Fruit fly (Drosophila melanogaster) whole organism, embryonic: ENCODE measurements around the gene CG11560.
A peak's percentile ranks its signal among the peaks of the same experiment; 100 is the strongest.

Experiments used
- C15 ChIP-seq: fragments of 200-800 bp; sonication (Bioruptor generic); IDR thresholded peaks from 3 replicates; pipeline ENCODE4 v1.3.6; 2022; ENCODE audit warnings: missing biosample characterization, missing genetic modification characterization
- CG11247 ChIP-seq: fragments of 200-800 bp; sonication (Bioruptor generic); IDR thresholded peaks from 2 replicates; pipeline ENCODE4 v1.3.6; 2022; ENCODE audit warnings: missing biosample characterization, missing genetic modification characterization
- CG11398 ChIP-seq: fragments of 200-800 bp; sonication (Bioruptor generic); optimal IDR thresholded peaks from 2 replicates; lab custom pipeline; 2016; ENCODE audit warnings: missing biosample characterization, missing genetic modification characterization
- CG13296 ChIP-seq: fragments of 200-800 bp; sonication (Bioruptor generic); optimal IDR thresholded peaks from 3 replicates; lab custom pipeline; 2018; ENCODE audit warnings: missing biosample characterization, mild to moderate bottlenecking, missing genetic modification characterization
- CG13894 ChIP-seq: fragments of 200-800 bp; sonication (Bioruptor generic); optimal IDR thresholded peaks from 3 replicates; lab custom pipeline; 2018; ENCODE audit warnings: missing biosample characterization, mild to moderate bottlenecking, missing genetic modification characterization, moderate library complexity
- CG14441 ChIP-seq: fragments of 200-800 bp; sonication (Bioruptor generic); IDR thresholded peaks from 2 replicates; pipeline ENCODE4 v1.3.6; 2022; ENCODE audit warnings: missing biosample characterization, missing genetic modification characterization
- CG16863 ChIP-seq: fragments of 200-800 bp; sonication (Bioruptor generic); optimal IDR thresholded peaks from 3 replicates; lab custom pipeline; 2016; ENCODE audit warnings: missing biosample characterization, missing genetic modification characterization
- CG17568 ChIP-seq: fragments of 200-800 bp; sonication (Bioruptor generic); optimal IDR thresholded peaks from 2 replicates; lab custom pipeline; 2018; ENCODE audit warnings: missing biosample characterization, mild to moderate bottlenecking, missing genetic modification characterization, moderate library complexity
- CG18262 ChIP-seq: fragments of 200-800 bp; optimal IDR thresholded peaks from 3 replicates; lab custom pipeline; 2019; ENCODE audit warnings: missing biosample characterization, mild to moderate bottlenecking, missing genetic modification characterization, moderate library complexity
- CG2116 ChIP-seq: fragments of 200-800 bp; sonication (Bioruptor generic); optimal IDR thresholded peaks from 3 replicates; lab custom pipeline; 2018; ENCODE audit warnings: missing biosample characterization, mild to moderate bottlenecking, missing genetic modification characterization
- CG2889 ChIP-seq: fragments of 200-800 bp; sonication (Bioruptor generic); IDR thresholded peaks from 3 replicates; pipeline ENCODE4 v1.3.6; 2022; ENCODE audit warnings: missing biosample characterization, missing genetic modification characterization
- CG30403 ChIP-seq: fragments of 200-800 bp; sonication (Bioruptor generic); optimal IDR thresholded peaks from 3 replicates; lab custom pipeline; 2016; ENCODE audit warnings: missing biosample characterization, missing genetic modification characterization
- CG30431 ChIP-seq: fragments of 200-800 bp; sonication (Bioruptor generic); optimal IDR thresholded peaks from 2 replicates; lab custom pipeline; 2017; ENCODE audit warnings: missing biosample characterization, missing genetic modification characterization
- CG31224 ChIP-seq: fragments of 200-800 bp; sonication (Bioruptor generic); IDR thresholded peaks from 2 replicates; pipeline ENCODE4 v1.3.6; 2022; ENCODE audit warnings: missing biosample characterization, missing genetic modification characterization
- CG3163 ChIP-seq: fragments of 200-800 bp; sonication (Bioruptor generic); optimal IDR thresholded peaks from 3 replicates; lab custom pipeline; 2016; ENCODE audit warnings: missing biosample characterization, missing genetic modification characterization
- CG43689 ChIP-seq: fragments of 200-800 bp; sonication (Bioruptor generic); IDR thresholded peaks from 2 replicates; pipeline ENCODE4 v1.3.6; 2022; ENCODE audit warnings: missing biosample characterization, missing genetic modification characterization
- CG6683 ChIP-seq: fragments of 200-800 bp; sonication (Bioruptor generic); optimal IDR thresholded peaks from 2 replicates; lab custom pipeline; 2017; ENCODE audit warnings: missing biosample characterization, mild to moderate bottlenecking, missing genetic modification characterization, missing genetic modification reagents
- CG7786 ChIP-seq: fragments of 200-800 bp; sonication (Bioruptor generic); optimal IDR thresholded peaks from 2 replicates; lab custom pipeline; 2016; ENCODE audit warnings: missing biosample characterization, missing genetic modification characterization
- CG8089 ChIP-seq: fragments of 200-800 bp; sonication (Bioruptor generic); optimal IDR thresholded peaks from 3 replicates; lab custom pipeline; 2016; ENCODE audit warnings: missing biosample characterization, missing genetic modification characterization
- CG8765 ChIP-seq: fragments of 200-800 bp; sonication (Bioruptor generic); IDR thresholded peaks from 2 replicates; pipeline ENCODE4 v1.3.6; 2022; ENCODE audit warnings: missing biosample characterization, missing genetic modification characterization
- Dfd ChIP-seq, 2 experiments: fragments of >200 bp; optimal IDR thresholded peaks; 2 replicates each; lab custom pipeline; 2017; ENCODE audit warnings: missing biosample characterization in 2 of 2, missing genetic modification characterization in 2 of 2
- Ets65A ChIP-seq: fragments of 200-800 bp; sonication (Bioruptor generic); peaks from one replicate; lab custom pipeline; 2016; ENCODE audit warnings: missing biosample characterization, missing genetic modification characterization
- Fer1 ChIP-seq: fragments of 200-800 bp; sonication (Bioruptor generic); optimal IDR thresholded peaks from 2 replicates; lab custom pipeline; 2017; ENCODE audit warnings: missing biosample characterization, mild to moderate bottlenecking, missing genetic modification characterization
- HmgD ChIP-seq: fragments of 200-800 bp; sonication (Bioruptor generic); optimal IDR thresholded peaks from 3 replicates; lab custom pipeline; 2016; ENCODE audit warnings: missing biosample characterization, missing genetic modification characterization
- HmgZ ChIP-seq: fragments of 200-800 bp; sonication (Bioruptor generic); optimal IDR thresholded peaks from 2 replicates; lab custom pipeline; 2018; ENCODE audit warnings: missing biosample characterization, mild to moderate bottlenecking, missing genetic modification characterization
- Hmx ChIP-seq: fragments of 200-800 bp; sonication (Bioruptor generic); optimal IDR thresholded peaks from 2 replicates; lab custom pipeline; 2016; ENCODE audit warnings: missing biosample characterization, missing genetic modification characterization
- MBD-R2 ChIP-seq: fragments of 200-800 bp; sonication (Bioruptor generic); IDR thresholded peaks from 2 replicates; pipeline ENCODE4 v1.3.6; 2022; ENCODE audit warnings: missing biosample characterization, missing genetic modification characterization
- NC2β ChIP-seq: fragments of 200-800 bp; sonication (Bioruptor generic); optimal IDR thresholded peaks from 2 replicates; lab custom pipeline; 2016; ENCODE audit warnings: missing biosample characterization, missing genetic modification characterization
- NK7.1 ChIP-seq: fragments of 200-800 bp; sonication (Bioruptor generic); optimal IDR thresholded peaks from 3 replicates; lab custom pipeline; 2016; ENCODE audit warnings: missing biosample characterization, missing genetic modification characterization
- Neu2 ChIP-seq: fragments of 200-800 bp; sonication (Bioruptor generic); optimal IDR thresholded peaks from 3 replicates; lab custom pipeline; 2016; ENCODE audit warnings: missing biosample characterization, missing genetic modification characterization, borderline replicate concordance
- Nf-YA ChIP-seq: fragments of 200-800 bp; sonication (Bioruptor generic); IDR thresholded peaks from 2 replicates; pipeline ENCODE4 v1.3.6; 2022; ENCODE audit warnings: missing biosample characterization, missing genetic modification characterization
- Nf-YC ChIP-seq: fragments of 200-800 bp; optimal IDR thresholded peaks from 3 replicates; lab custom pipeline; 2019; ENCODE audit warnings: missing biosample characterization, mild to moderate bottlenecking, missing genetic modification characterization, moderate library complexity
- Optix ChIP-seq: fragments of 200-800 bp; sonication (Bioruptor generic); IDR thresholded peaks from 3 replicates; pipeline ENCODE4 v1.3.6; 2022; ENCODE audit warnings: missing biosample characterization, missing genetic modification characterization
- Sin3A ChIP-seq: fragments of >200 bp; optimal IDR thresholded peaks from 2 replicates; lab custom pipeline; 2018
- Spps ChIP-seq: fragments of 200-800 bp; sonication (Bioruptor generic); optimal IDR thresholded peaks from 2 replicates; lab custom pipeline; 2018; ENCODE audit warnings: missing biosample characterization, mild to moderate bottlenecking, missing genetic modification characterization
- bab2 ChIP-seq: fragments of 200-800 bp; sonication (Bioruptor generic); optimal IDR thresholded peaks from 2 replicates; lab custom pipeline; 2016; ENCODE audit warnings: missing biosample characterization, missing genetic modification characterization
- bowl ChIP-seq: fragments of 200-800 bp; sonication (Bioruptor generic); IDR thresholded peaks from 2 replicates; pipeline ENCODE4 v1.3.6; 2022; ENCODE audit warnings: missing biosample characterization, missing genetic modification characterization
- chm ChIP-seq: fragments of 200-800 bp; sonication (Bioruptor generic); IDR thresholded peaks from 2 replicates; pipeline ENCODE4 v1.3.6; 2022; ENCODE audit warnings: missing biosample characterization, missing genetic modification characterization
- ci ChIP-seq: fragments of 200-800 bp; sonication (Bioruptor generic); IDR thresholded peaks from 3 replicates; pipeline ENCODE4 v1.3.6; 2022; ENCODE audit warnings: missing biosample characterization, missing genetic modification characterization
- dimm ChIP-seq: fragments of 200-800 bp; sonication (Bioruptor generic); IDR thresholded peaks from 2 replicates; pipeline ENCODE4 v1.3.6; 2022; ENCODE audit warnings: missing biosample characterization, missing genetic modification characterization
- dm ChIP-seq: fragments of 200-800 bp; sonication (Bioruptor generic); optimal IDR thresholded peaks from 3 replicates; lab custom pipeline; 2016; ENCODE audit warnings: missing biosample characterization, missing genetic modification characterization
- fd96Cb ChIP-seq: fragments of 200-800 bp; sonication (Bioruptor generic); optimal IDR thresholded peaks from 2 replicates; lab custom pipeline; 2018; ENCODE audit warnings: missing biosample characterization, mild to moderate bottlenecking, missing genetic modification characterization, moderate library complexity
- ftz-f1 ChIP-seq: fragments of 200-800 bp; sonication (Bioruptor generic); optimal IDR thresholded peaks from 2 replicates; lab custom pipeline; 2016; ENCODE audit warnings: missing biosample characterization, missing genetic modification characterization
- gce ChIP-seq: fragments of 200-800 bp; sonication (Bioruptor generic); IDR thresholded peaks from 3 replicates; pipeline ENCODE4 v1.3.6; 2022; ENCODE audit warnings: missing biosample characterization, missing genetic modification characterization
- hth ChIP-seq: fragments of >200 bp; optimal IDR thresholded peaks from 2 replicates; lab custom pipeline; 2017; ENCODE audit warnings: inconsistent platforms
- kay ChIP-seq: fragments of 200-800 bp; sonication (Bioruptor generic); optimal IDR thresholded peaks from 2 replicates; lab custom pipeline; 2016; ENCODE audit warnings: missing biosample characterization, missing genetic modification characterization
- mam ChIP-seq: fragments of 200-800 bp; sonication (Bioruptor generic); optimal IDR thresholded peaks from 3 replicates; lab custom pipeline; 2016; ENCODE audit warnings: missing biosample characterization, missing genetic modification characterization
- nmo ChIP-seq: fragments of 200-800 bp; sonication (Bioruptor generic); optimal IDR thresholded peaks from 2 replicates; lab custom pipeline; 2018; ENCODE audit warnings: missing biosample characterization, mild to moderate bottlenecking, missing genetic modification characterization, moderate library complexity
- salm ChIP-seq: fragments of 200-800 bp; sonication (Bioruptor generic); optimal IDR thresholded peaks from 2 replicates; lab custom pipeline; 2018; ENCODE audit warnings: missing biosample characterization, mild to moderate bottlenecking, missing genetic modification characterization
- sd ChIP-seq: fragments of 200-800 bp; sonication (Bioruptor generic); optimal IDR thresholded peaks from 3 replicates; lab custom pipeline; 2018; ENCODE audit warnings: missing biosample characterization, mild to moderate bottlenecking, missing genetic modification characterization, moderate library complexity
- slou ChIP-seq: fragments of 200-800 bp; sonication (Bioruptor generic); optimal IDR thresholded peaks from 3 replicates; lab custom pipeline; 2016; ENCODE audit warnings: missing biosample characterization, missing genetic modification characterization
- vfl ChIP-seq: fragments of 200-800 bp; sonication (Bioruptor generic); optimal IDR thresholded peaks from 2 replicates; lab custom pipeline; 2016; ENCODE audit warnings: missing biosample characterization, missing genetic modification characterization
- zen ChIP-seq: fragments of 200-800 bp; sonication (Bioruptor generic); optimal IDR thresholded peaks from 3 replicates; lab custom pipeline; 2018; ENCODE audit warnings: missing biosample characterization, mild to moderate bottlenecking, missing genetic modification characterization, moderate library complexity

The CG11560 gene

dm6 chr3L:12078551-12079318, 41.1 kb upstream of the CG11560 start (continued):
- TF ChIP-seq CG13894 (tag; lab: Kevin White, UChicago) (peak; percentile 33), HmgZ (tag; lab: Kevin White, UChicago) (no peak), CG2889 (GFP tag; lab: Robert Waterston, UW) (no peak), ftz-f1 (GFP tag; lab: Kevin White, UChicago) (no peak), Nf-YA (no peak), CG7786 (no peak), CG30431 (GFP tag; lab: Kevin White, UChicago) (no peak), Sin3A (lab: Kevin White, UChicago) (no peak), bowl (GFP tag; lab: Robert Waterston, UW) (no peak), kay (GFP tag; lab: Kevin White, UChicago) (no peak), vfl (no peak), sd (tag; lab: Kevin White, UChicago) (no peak), Spps (tag; lab: Kevin White, UChicago) (no peak), CG30403 (GFP tag; lab: Kevin White, UChicago) (no peak), CG18262 (no peak), Fer1 (GFP tag; lab: Kevin White, UChicago) (peak; percentile 27), CG6683 (GFP tag; lab: Kevin White, UChicago) (no peak), HmgD (GFP tag; lab: Kevin White, UChicago) (no peak), CG13296 (GFP tag; lab: Kevin White, UChicago) (peak; percentile 31), Neu2 (GFP tag; lab: Kevin White, UChicago) (no peak), NC2β (GFP tag; lab: Kevin White, UChicago) (no peak), CG8089 (GFP tag; lab: Kevin White, UChicago) (no peak), mam (no peak), NK7.1 (GFP tag; lab: Kevin White, UChicago) (no peak), bab2 (GFP tag; lab: Kevin White, UChicago) (no peak), Optix (GFP tag; lab: Robert Waterston, UW) (no peak), salm (tag; lab: Kevin White, UChicago) (peak; percentile 10), CG43689 (no peak), ci (peak; percentile 41; the same call in 2 of the 3 replicates), CG8765 (GFP tag; lab: Robert Waterston, UW) (no peak), Ets65A (GFP tag; lab: Kevin White, UChicago) (no peak), nmo (GFP tag; lab: Kevin White, UChicago) (no peak), gce (GFP tag; lab: Robert Waterston, UW) (no peak; the same call in 2 of the 3 replicates), dm (no peak), dimm (GFP tag; lab: Robert Waterston, UW) (no peak), CG2116 (GFP tag; lab: Kevin White, UChicago) (no peak), MBD-R2 (GFP tag; lab: Robert Waterston, UW) (peak; percentile 14; the same call in 1 of the 2 replicates), Dfd (GFP tag; optimal IDR thresholded peaks at IDR 0.05; lab: Kevin White, UChicago) (no peak), CG14441 (no peak), chm (GFP tag; lab: Robert Waterston, UW) (no peak), hth (lab: Kevin White, UChicago) (no peak), CG16863 (no peak), Hmx (GFP tag; lab: Kevin White, UChicago) (no peak), fd96Cb (tag; lab: Kevin White, UChicago) (no peak), CG17568 (GFP tag; lab: Kevin White, UChicago) (no peak), CG3163 (GFP tag; lab: Kevin White, UChicago) (no peak), zen (no peak), CG11398 (GFP tag; lab: Kevin White, UChicago) (no peak), slou (GFP tag; lab: Kevin White, UChicago) (no peak), C15 (GFP tag; lab: Robert Waterston, UW) (no peak), Nf-YC (peak; percentile 4), CG11247 (no peak), CG31224 (GFP tag; lab: Robert Waterston, UW) (no peak)
